Fruit fly (Drosophila melanogaster) whole organism, embryonic: Measurements from ENCODE around the gene Zpr1.

Source experiments
- ATbp ChIP-seq: fragments of 200-800 bp; sonication (Bioruptor generic); optimal IDR thresholded peaks from 2 replicates; lab custom pipeline; 2017; ENCODE audit warnings: missing biosample characterization, mild to moderate bottlenecking, missing genetic modification characterization, missing genetic modification reagents
- Adf1 ChIP-seq: fragments of 200-800 bp; sonication (Bioruptor generic); IDR thresholded peaks from 2 replicates; pipeline ENCODE4 v1.3.6; 2022; ENCODE audit warnings: missing biosample characterization, missing genetic modification characterization
- Bdp1 ChIP-seq: fragments of 200-800 bp; sonication (Bioruptor generic); optimal IDR thresholded peaks from 3 replicates; lab custom pipeline; 2016; ENCODE audit warnings: missing biosample characterization, missing genetic modification characterization
- C15 ChIP-seq: fragments of 200-800 bp; sonication (Bioruptor generic); IDR thresholded peaks from 3 replicates; pipeline ENCODE4 v1.3.6; 2022; ENCODE audit warnings: missing biosample characterization, missing genetic modification characterization
- CG10274 ChIP-seq: fragments of 200-800 bp; sonication (Bioruptor generic); optimal IDR thresholded peaks from 3 replicates; lab custom pipeline; 2017; ENCODE audit warnings: missing biosample characterization, mild to moderate bottlenecking, missing genetic modification characterization
- CG10565 ChIP-seq: fragments of 200-800 bp; sonication (Bioruptor generic); optimal IDR thresholded peaks from 3 replicates; lab custom pipeline; 2016; ENCODE audit warnings: missing biosample characterization, mild to moderate bottlenecking, missing genetic modification characterization
- CG10979 ChIP-seq: fragments of 200-800 bp; sonication (Bioruptor generic); optimal IDR thresholded peaks from 2 replicates; lab custom pipeline; 2018; ENCODE audit warnings: missing biosample characterization, mild to moderate bottlenecking, missing genetic modification characterization, moderate library complexity
- CG11247 ChIP-seq: fragments of 200-800 bp; sonication (Bioruptor generic); IDR thresholded peaks from 2 replicates; pipeline ENCODE4 v1.3.6; 2022; ENCODE audit warnings: missing biosample characterization, missing genetic modification characterization
- CG11456 ChIP-seq: fragments of 200-800 bp; sonication (Bioruptor generic); IDR thresholded peaks from 3 replicates; pipeline ENCODE4 v1.3.6; 2022; ENCODE audit warnings: missing biosample characterization, missing genetic modification characterization
- CG13123 ChIP-seq: fragments of 200-800 bp; sonication (Bioruptor generic); optimal IDR thresholded peaks from 2 replicates; lab custom pipeline; 2016; ENCODE audit warnings: missing biosample characterization, missing genetic modification characterization
- CG15269 ChIP-seq: fragments of 200-800 bp; sonication (Bioruptor generic); optimal IDR thresholded peaks from 2 replicates; lab custom pipeline; 2018; ENCODE audit warnings: missing biosample characterization, mild to moderate bottlenecking, missing genetic modification characterization, moderate library complexity
- CG1603 ChIP-seq: fragments of 200-800 bp; sonication (Bioruptor generic); optimal IDR thresholded peaks from 2 replicates; lab custom pipeline; 2019; ENCODE audit warnings: missing biosample characterization, mild to moderate bottlenecking, missing genetic modification characterization, moderate library complexity
- CG17385 ChIP-seq: fragments of 200-800 bp; sonication (Bioruptor generic); optimal IDR thresholded peaks from 3 replicates; lab custom pipeline; 2018; ENCODE audit warnings: missing biosample characterization, mild to moderate bottlenecking, missing genetic modification characterization
- CG17829 ChIP-seq: fragments of 200-800 bp; optimal IDR thresholded peaks from 2 replicates; lab custom pipeline; 2019; ENCODE audit warnings: missing biosample characterization, mild to moderate bottlenecking, missing genetic modification characterization, moderate library complexity
- CG2678 ChIP-seq: fragments of 200-800 bp; sonication (Bioruptor generic); optimal IDR thresholded peaks from 3 replicates; lab custom pipeline; 2019; ENCODE audit warnings: missing biosample characterization, mild to moderate bottlenecking, missing genetic modification characterization, moderate library complexity
- CG31365 ChIP-seq: fragments of 200-800 bp; sonication (Bioruptor generic); optimal IDR thresholded peaks from 2 replicates; lab custom pipeline; 2018; ENCODE audit warnings: missing biosample characterization, mild to moderate bottlenecking, missing genetic modification characterization
- CG3163 ChIP-seq: fragments of 200-800 bp; sonication (Bioruptor generic); optimal IDR thresholded peaks from 3 replicates; lab custom pipeline; 2016; ENCODE audit warnings: missing biosample characterization, missing genetic modification characterization
- CG32772 ChIP-seq: fragments of 200-800 bp; sonication (Bioruptor generic); IDR thresholded peaks from 2 replicates; pipeline ENCODE4 v1.3.6; 2022; ENCODE audit warnings: missing biosample characterization, missing genetic modification characterization
- CG3407 ChIP-seq: fragments of 200-800 bp; sonication (Bioruptor generic); optimal IDR thresholded peaks from 2 replicates; lab custom pipeline; 2018; ENCODE audit warnings: missing biosample characterization, mild to moderate bottlenecking, missing genetic modification characterization
- CG5245 ChIP-seq: fragments of 200-800 bp; sonication (Bioruptor generic); optimal IDR thresholded peaks from 3 replicates; lab custom pipeline; 2016; ENCODE audit warnings: missing biosample characterization, missing genetic modification characterization
- CG6272 ChIP-seq: fragments of 200-800 bp; sonication (Bioruptor generic); IDR thresholded peaks from 2 replicates; pipeline ENCODE4 v1.3.6; 2022; ENCODE audit warnings: missing biosample characterization, missing genetic modification characterization
- CG7839 ChIP-seq: fragments of 200-800 bp; sonication (Bioruptor generic); optimal IDR thresholded peaks from 3 replicates; lab custom pipeline; 2018; ENCODE audit warnings: missing biosample characterization, mild to moderate bottlenecking, missing genetic modification characterization, moderate library complexity
- Camta ChIP-seq: fragments of 200-800 bp; sonication (Bioruptor generic); optimal IDR thresholded peaks from 2 replicates; lab custom pipeline; 2016; ENCODE audit warnings: missing biosample characterization, missing genetic modification characterization
- CrebB ChIP-seq: fragments of 200-800 bp; sonication (Bioruptor generic); optimal IDR thresholded peaks from 3 replicates; lab custom pipeline; 2018; ENCODE audit warnings: missing biosample characterization, mild to moderate bottlenecking, missing genetic modification characterization
- Deaf1 ChIP-seq: fragments of 200-800 bp; optimal IDR thresholded peaks from 3 replicates; lab custom pipeline; 2019; ENCODE audit warnings: missing biosample characterization, mild to moderate bottlenecking, missing genetic modification characterization, moderate library complexity
- Dip2 ChIP-seq: fragments of 200-800 bp; sonication (Bioruptor generic); IDR thresholded peaks from 2 replicates; pipeline ENCODE4 v1.3.6; 2022; ENCODE audit warnings: missing biosample characterization, missing genetic modification characterization
- Doc2 ChIP-seq: fragments of 200-800 bp; sonication (Bioruptor generic); IDR thresholded peaks from 2 replicates; pipeline ENCODE4 v1.3.6; 2022; ENCODE audit warnings: missing biosample characterization, missing genetic modification characterization
- Fer2 ChIP-seq: fragments of 200-800 bp; sonication (Bioruptor generic); optimal IDR thresholded peaks from 2 replicates; lab custom pipeline; 2018; ENCODE audit warnings: missing biosample characterization, mild to moderate bottlenecking, missing genetic modification characterization, moderate library complexity
- H15 ChIP-seq: fragments of 200-800 bp; sonication (Bioruptor generic); IDR thresholded peaks from 3 replicates; pipeline ENCODE4 v1.3.6; 2022; ENCODE audit warnings: missing biosample characterization, missing genetic modification characterization
- Kr ChIP-seq: fragments of 200-800 bp; sonication (Bioruptor generic); optimal IDR thresholded peaks from 2 replicates; lab custom pipeline; 2017; ENCODE audit warnings: missing biosample characterization, mild to moderate bottlenecking, missing genetic modification characterization
- Lpt ChIP-seq: fragments of >200 bp; optimal IDR thresholded peaks from 2 replicates; lab custom pipeline; 2018; ENCODE audit warnings: missing biosample characterization, missing genetic modification characterization
- Med ChIP-seq: fragments of 200-800 bp; sonication (Bioruptor generic); peaks from one replicate; lab custom pipeline; 2016; ENCODE audit warnings: missing biosample characterization, missing genetic modification characterization, mild to moderate bottlenecking, inconsistent platforms, moderate library complexity
- Mrtf ChIP-seq: fragments of 200-800 bp; sonication (Bioruptor generic); IDR thresholded peaks from 3 replicates; pipeline ENCODE4 v1.3.6; 2022; ENCODE audit warnings: missing biosample characterization, missing genetic modification characterization
- NC2α ChIP-seq: fragments of 200-800 bp; sonication (Bioruptor generic); optimal IDR thresholded peaks from 2 replicates; lab custom pipeline; 2016; ENCODE audit warnings: missing biosample characterization, missing genetic modification characterization
- Six4 ChIP-seq: fragments of 200-800 bp; sonication (Bioruptor generic); optimal IDR thresholded peaks from 2 replicates; lab custom pipeline; 2016; ENCODE audit warnings: missing biosample characterization, missing genetic modification characterization
- Sox102F ChIP-seq: fragments of 200-800 bp; sonication (Bioruptor generic); optimal IDR thresholded peaks from 2 replicates; lab custom pipeline; 2018; ENCODE audit warnings: missing biosample characterization, mild to moderate bottlenecking, missing genetic modification characterization, moderate library complexity
- Stat92E ChIP-seq, 3 experiments: fragments of >200 bp in 2 of 3; fragments of 200-800 bp in 1 of 3; sonication (Bioruptor generic) in 1 of 3; optimal IDR thresholded peaks; 2 replicates each; lab custom pipeline; 2017 to 2019; ENCODE audit warnings: missing biosample characterization in 3 of 3, missing genetic modification characterization in 3 of 3, mild to moderate bottlenecking in 1 of 3, moderate library complexity in 1 of 3
- al ChIP-seq: fragments of 200-800 bp; sonication (Bioruptor generic); IDR thresholded peaks from 2 replicates; pipeline ENCODE4 v1.3.6; 2022; ENCODE audit warnings: missing biosample characterization, missing genetic modification characterization
- cg ChIP-seq: fragments of 200-800 bp; sonication (Bioruptor generic); optimal IDR thresholded peaks from 3 replicates; lab custom pipeline; 2019; ENCODE audit warnings: missing biosample characterization, mild to moderate bottlenecking, missing genetic modification characterization, moderate library complexity
- chif ChIP-seq, 2 experiments: fragments of 200-800 bp; sonication (Bioruptor generic); optimal IDR thresholded peaks; 3 replicates each; lab custom pipeline; 2016; ENCODE audit warnings: missing biosample characterization in 2 of 2, missing genetic modification characterization in 2 of 2
- ci ChIP-seq: fragments of 200-800 bp; sonication (Bioruptor generic); IDR thresholded peaks from 3 replicates; pipeline ENCODE4 v1.3.6; 2022; ENCODE audit warnings: missing biosample characterization, missing genetic modification characterization
- dpn ChIP-seq, 2 experiments: fragments of 200-800 bp; sonication (Bioruptor generic); optimal IDR thresholded peaks; 3 replicates each; lab custom pipeline; 2016; ENCODE audit warnings: missing biosample characterization in 2 of 2, missing genetic modification characterization in 2 of 2
- jing ChIP-seq: fragments of 200-800 bp; sonication (Bioruptor generic); optimal IDR thresholded peaks from 2 replicates; lab custom pipeline; 2018; ENCODE audit warnings: missing biosample characterization, mild to moderate bottlenecking, missing genetic modification characterization
- nerfin-1 ChIP-seq: fragments of 200-800 bp; sonication (Bioruptor generic); optimal IDR thresholded peaks from 3 replicates; lab custom pipeline; 2019; ENCODE audit warnings: missing biosample characterization, mild to moderate bottlenecking, missing genetic modification characterization, moderate library complexity
- nerfin-2 ChIP-seq: fragments of 200-800 bp; sonication (Bioruptor generic); IDR thresholded peaks from 2 replicates; pipeline ENCODE4 v1.3.6; 2022; ENCODE audit warnings: missing biosample characterization, missing genetic modification characterization; ENCODE audit not compliant: partially characterized antibody
- nmo ChIP-seq: fragments of 200-800 bp; sonication (Bioruptor generic); optimal IDR thresholded peaks from 2 replicates; lab custom pipeline; 2018; ENCODE audit warnings: missing biosample characterization, mild to moderate bottlenecking, missing genetic modification characterization, moderate library complexity
- pb ChIP-seq: fragments of 200-800 bp; sonication (Bioruptor generic); optimal IDR thresholded peaks from 3 replicates; lab custom pipeline; 2016; ENCODE audit warnings: missing biosample characterization, missing genetic modification characterization
- pfk ChIP-seq: fragments of 200-800 bp; sonication (Bioruptor generic); optimal IDR thresholded peaks from 2 replicates; lab custom pipeline; 2018; ENCODE audit warnings: missing biosample characterization, mild to moderate bottlenecking, missing genetic modification characterization, moderate library complexity
- pzg ChIP-seq: fragments of 200-800 bp; sonication (Bioruptor generic); optimal IDR thresholded peaks from 3 replicates; lab custom pipeline; 2018; ENCODE audit warnings: missing biosample characterization, mild to moderate bottlenecking, missing genetic modification characterization, moderate library complexity
- sima ChIP-seq: fragments of 200-800 bp; sonication (Bioruptor generic); optimal IDR thresholded peaks from 2 replicates; lab custom pipeline; 2016; ENCODE audit warnings: missing biosample characterization, missing genetic modification characterization

The Zpr1 gene

DNA sequence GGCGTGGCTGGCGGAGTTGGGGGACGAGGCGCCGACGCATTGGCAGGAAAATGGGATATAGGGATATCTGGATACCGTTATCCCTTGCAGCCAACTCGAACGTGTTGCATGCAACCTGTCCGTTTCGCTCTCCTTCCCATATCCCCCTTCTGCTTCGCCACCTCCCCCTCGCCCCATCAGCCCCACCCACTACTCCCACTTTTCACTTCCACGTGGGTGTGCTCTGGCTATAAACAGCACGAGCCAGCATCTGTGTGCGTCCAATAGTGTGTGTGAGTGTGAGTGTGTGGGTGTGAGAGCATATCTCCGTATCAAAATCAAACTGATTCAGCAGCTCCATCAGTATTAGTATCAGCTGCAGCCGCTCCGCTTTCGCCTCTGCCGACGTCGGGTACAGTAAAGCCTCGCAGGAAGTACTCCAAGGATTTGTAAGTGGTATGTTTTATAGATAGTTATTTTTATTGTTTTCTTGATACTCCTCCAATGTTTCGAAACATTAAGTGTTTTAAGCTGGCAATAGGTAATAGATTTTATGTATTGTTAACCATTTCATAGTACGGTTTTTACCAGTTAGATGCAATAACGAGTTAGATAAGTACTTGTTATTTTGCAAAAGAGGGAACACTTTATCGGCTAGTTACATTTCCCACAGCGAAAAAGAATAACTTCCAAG lies 42.8 kb downstream of the Zpr1 start (continued):
- TF ChIP-seq CG11456 (GFP tag; lab: Robert Waterston, UW), result no peak
- no peak for TF ChIP-seq CG31365 (tag; lab: Kevin White, UChicago)
- no peak for TF ChIP-seq Adf1 (GFP tag; lab: Robert Waterston, UW)
- TF ChIP-seq Kr (GFP tag; lab: Kevin White, UChicago), result no peak
- peak in 1 of 2 experiments; percentile 35 for TF ChIP-seq dpn (GFP tag; optimal IDR thresholded peaks at IDR 0.05; lab: Kevin White, UChicago)
- TF ChIP-seq Lpt (GFP tag; lab: Kevin White, UChicago), result no peak
- no peak for TF ChIP-seq CG15269 (tag; lab: Kevin White, UChicago)
- TF ChIP-seq CG7839 (tag; lab: Kevin White, UChicago), result peak; percentile 65
- peak; percentile 67 for TF ChIP-seq CG10979 (tag; lab: Kevin White, UChicago)
- no peak for TF ChIP-seq CG5245 (GFP tag; lab: Kevin White, UChicago)
- peak; percentile 21 for TF ChIP-seq Deaf1 (tag; lab: Kevin White, UChicago)
- TF ChIP-seq Sox102F (GFP tag; lab: Kevin White, UChicago), result no peak
- no peak for TF ChIP-seq CG32772 (GFP tag; lab: Robert Waterston, UW)
- no peak for TF ChIP-seq jing (GFP tag; lab: Kevin White, UChicago)
- no peak for TF ChIP-seq NC2α (GFP tag; lab: Kevin White, UChicago)
- TF ChIP-seq Doc2 (GFP tag; lab: Robert Waterston, UW), result no peak
- TF ChIP-seq Med (GFP tag; lab: Kevin White, UChicago), result peak; percentile 58
- TF ChIP-seq CG2678 (tag; lab: Kevin White, UChicago), result peak; percentile 80
- no peak for TF ChIP-seq CrebB (tag; lab: Kevin White, UChicago)
- TF ChIP-seq H15 (GFP tag; lab: Robert Waterston, UW), result no peak
- no peak for TF ChIP-seq pb (GFP tag; lab: Kevin White, UChicago)
- no peak for TF ChIP-seq CG10565 (GFP tag; lab: Kevin White, UChicago)
- TF ChIP-seq CG3407 (GFP tag; lab: Kevin White, UChicago), result no peak
- TF ChIP-seq nmo (GFP tag; lab: Kevin White, UChicago), result peak; percentile 68
- no peak for TF ChIP-seq nerfin-2 (GFP tag; lab: Robert Waterston, UW)
- no peak for TF ChIP-seq ATbp (GFP tag; lab: Kevin White, UChicago)
- TF ChIP-seq CG17829 (tag; lab: Kevin White, UChicago), result peak; percentile 22
- peak; percentile 38 for TF ChIP-seq Camta (GFP tag; lab: Kevin White, UChicago)
- TF ChIP-seq nerfin-1, result peak; percentile 56
- no peak for TF ChIP-seq CG1603 (tag; lab: Kevin White, UChicago)
- peak; percentile 20 for TF ChIP-seq CG10274 (GFP tag; lab: Kevin White, UChicago)
- TF ChIP-seq Mrtf (GFP tag; lab: Robert Waterston, UW), result no peak
- TF ChIP-seq chif (GFP tag; optimal IDR thresholded peaks at IDR 0.05; lab: Kevin White, UChicago), result peak in 1 of 2 experiments; percentile 6
- no peak for TF ChIP-seq Dip2 (GFP tag; lab: Robert Waterston, UW)
- no peak for TF ChIP-seq C15 (GFP tag; lab: Robert Waterston, UW)
- TF ChIP-seq pzg (GFP tag; lab: Kevin White, UChicago), result no peak
- no peak for TF ChIP-seq Stat92E (GFP tag; optimal IDR thresholded peaks at IDR 0.05; lab: Kevin White, UChicago)
- TF ChIP-seq cg (GFP tag; lab: Kevin White, UChicago), result peak; percentile 59
- no peak for TF ChIP-seq Bdp1 (GFP tag; lab: Kevin White, UChicago)
- TF ChIP-seq CG3163 (GFP tag; lab: Kevin White, UChicago), result no peak
- peak; percentile 54 for TF ChIP-seq CG17385 (GFP tag; lab: Kevin White, UChicago)
- peak; percentile 15 for TF ChIP-seq Six4 (GFP tag; lab: Kevin White, UChicago)
- TF ChIP-seq sima, result no peak
- no peak for TF ChIP-seq CG11247 (GFP tag; lab: Robert Waterston, UW)
- no peak for TF ChIP-seq CG6272 (GFP tag; lab: Robert Waterston, UW)
- no peak for TF ChIP-seq pfk (GFP tag; lab: Kevin White, UChicago)
- TF ChIP-seq ci, result peak; percentile 49; the same call in 1 of the 3 replicates
- no peak for TF ChIP-seq Fer2 (tag; lab: Kevin White, UChicago)
- TF ChIP-seq al (GFP tag; lab: Robert Waterston, UW), result no peak
- TF ChIP-seq CG13123 (GFP tag; lab: Kevin White, UChicago), result no peak
